Worm (Caenorhabditis elegans) whole organism, early embryonic: Measurements from ENCODE around the gene T20G5.8.
"Not testable (repeated sequence)": the region's sequence is repeated elsewhere in the genome, so short reads cannot be mapped to it uniquely, and the experiment has no call there.

ENCODE experiments used
- B0310.2 ChIP-seq: sonication (generic microtip); optimal IDR thresholded peaks from 2 replicates; lab custom pipeline; 2016; ENCODE audit warnings: mild to moderate bottlenecking, missing genetic modification characterization, missing compliant biosample characterization
- F13C5.2 ChIP-seq: sonication (generic microtip); optimal IDR thresholded peaks from 2 replicates; lab custom pipeline; 2017; ENCODE audit warnings: mild to moderate bottlenecking, missing genetic modification characterization, inconsistent platforms, missing compliant biosample characterization
- aly-1 ChIP-seq: sonication (generic microtip); optimal IDR thresholded peaks from 2 replicates; lab custom pipeline; 2016; ENCODE audit warnings: missing genetic modification characterization, missing compliant biosample characterization
- ama-1 ChIP-seq: fragments of 150-350 bp; optimal IDR thresholded peaks from 2 replicates; lab custom pipeline; 2014
- ceh-13 ChIP-seq: fragments of 200-800 bp; sonication (Bioruptor generic); optimal IDR thresholded peaks from 2 replicates; lab custom pipeline; 2018; ENCODE audit warnings: mild to moderate bottlenecking, missing genetic modification characterization, missing compliant biosample characterization
- ceh-36 ChIP-seq: sonication (generic microtip); optimal IDR thresholded peaks from 2 replicates; lab custom pipeline; 2016; ENCODE audit warnings: missing genetic modification characterization, inconsistent platforms, missing compliant biosample characterization
- ets-7 ChIP-seq: sonication (generic microtip); optimal IDR thresholded peaks from 2 replicates; lab custom pipeline; 2016; ENCODE audit warnings: missing genotype, missing genetic modification characterization, missing compliant biosample characterization
- flt-1 ChIP-seq: fragments of 200-800 bp; sonication (Bioruptor generic); IDR thresholded peaks from 2 replicates; pipeline ENCODE4 v1.3.6; 2022; ENCODE audit warnings: missing genetic modification characterization, missing compliant biosample characterization
- hmbx-1 ChIP-seq: sonication (generic microtip); optimal IDR thresholded peaks from 2 replicates; lab custom pipeline; 2016; ENCODE audit warnings: mild to moderate bottlenecking, missing genetic modification characterization, missing compliant biosample characterization
- hmg-4 ChIP-seq: fragments of 200-800 bp; sonication (Bioruptor generic); optimal IDR thresholded peaks from 2 replicates; lab custom pipeline; 2018; ENCODE audit warnings: mild to moderate bottlenecking, missing genetic modification characterization, missing compliant biosample characterization
- hnd-1 ChIP-seq: sonication (generic microtip); optimal IDR thresholded peaks from 2 replicates; lab custom pipeline; 2016; ENCODE audit warnings: missing genetic modification characterization, missing compliant biosample characterization
- pes-1 ChIP-seq: fragments of 200-800 bp; sonication (Bioruptor generic); IDR thresholded peaks from 2 replicates; pipeline ENCODE4 v1.3.6; 2022; ENCODE audit warnings: missing genetic modification reagents, missing genetic modification characterization, missing compliant biosample characterization
- scrt-1 ChIP-seq: fragments of 200-800 bp; sonication (Bioruptor generic); IDR thresholded peaks from 2 replicates; pipeline ENCODE4 v1.3.6; 2022; ENCODE audit warnings: missing genetic modification characterization, missing compliant biosample characterization
- sea-1 ChIP-seq: fragments of 200-800 bp; sonication (Bioruptor generic); conservative IDR thresholded peaks from 2 replicates; pipeline ENCODE4 v1.3.6; 2022; ENCODE audit warnings: missing genetic modification characterization, missing compliant biosample characterization
- tbx-11 ChIP-seq: fragments of 200-800 bp; sonication (Bioruptor generic); IDR thresholded peaks from 2 replicates; pipeline ENCODE4 v1.3.6; 2022; ENCODE audit warnings: missing genetic modification characterization, missing compliant biosample characterization
- tbx-37 ChIP-seq: fragments of 200-800 bp; sonication (Bioruptor generic); conservative IDR thresholded peaks from 2 replicates; pipeline ENCODE4 v1.3.6; 2022; ENCODE audit warnings: missing genetic modification reagents, missing genetic modification characterization, missing compliant biosample characterization
- tra-4 ChIP-seq: sonication (generic microtip); optimal IDR thresholded peaks from 2 replicates; lab custom pipeline; 2017; ENCODE audit warnings: missing genetic modification characterization, missing compliant biosample characterization

The T20G5.8 gene

ce11 chrIII:10206352-10206751 lies 7.2 kb downstream of the T20G5.8 start:
- TF ChIP-seq F13C5.2 (tag; lab: Kevin White, UChicago) (no peak), aly-1 (tag; lab: Kevin White, UChicago) (no peak), hmbx-1 (tag; lab: Kevin White, UChicago) (no peak), B0310.2 (tag; lab: Kevin White, UChicago) (no peak), hmg-4 (no peak), flt-1 (GFP tag; lab: Robert Waterston, UW) (no peak), ets-7 (tag; lab: Kevin White, UChicago) (no peak), tbx-37 (GFP tag; lab: Robert Waterston, UW) (no peak), scrt-1 (GFP tag; lab: Robert Waterston, UW) (no peak), ceh-13 (GFP tag; lab: Kevin White, UChicago) (no peak), tra-4 (tag; lab: Kevin White, UChicago) (no peak), tbx-11 (GFP tag; lab: Robert Waterston, UW) (no peak), ama-1 (lab: Kevin White, UChicago) (no peak)

- TF ChIP-seq ama-1 (lab: Kevin White, UChicago) (peak; percentile 62), F13C5.2 (tag; lab: Kevin White, UChicago) (no peak)
These were observed 10.6 kb downstream of the T20G5.8 start, which contains the start of gene T20G5.9 for ce11 chrIII:10209703-10210102. Gene T20G5.9 (plus strand): TSS chrIII:10209840.

ce11 chrIII:10211889-10212494 lies 12.8 kb downstream of the T20G5.8 start, which contains the start of the genes blos-1 and best-18:
Gene blos-1 (minus strand): TSS chrIII:10211946.
Gene best-18 (plus strand): TSS chrIII:10212396.
- no peak for TF ChIP-seq ceh-36 (tag; lab: Kevin White, UChicago)

- no peak for TF ChIP-seq hmg-4
- TF ChIP-seq ama-1 (lab: Kevin White, UChicago): peak; percentile 20
These were observed 15.4 kb downstream of the T20G5.8 start for ce11 chrIII:10214540-10214979.

ce11 chrIII:10215882-10216281 lies 16.7 kb downstream of the T20G5.8 start:
- no peak for TF ChIP-seq tbx-37 (GFP tag; lab: Robert Waterston, UW)
- TF ChIP-seq hmbx-1 (tag; lab: Kevin White, UChicago): no peak
- no peak for TF ChIP-seq flt-1 (GFP tag; lab: Robert Waterston, UW)
- TF ChIP-seq ama-1 (lab: Kevin White, UChicago): no peak
- no peak for TF ChIP-seq F13C5.2 (tag; lab: Kevin White, UChicago)
- no peak for TF ChIP-seq hnd-1 (tag; lab: Kevin White, UChicago)
- TF ChIP-seq scrt-1 (GFP tag; lab: Robert Waterston, UW): no peak
- TF ChIP-seq ceh-13 (GFP tag; lab: Kevin White, UChicago): no peak
- no peak for TF ChIP-seq pes-1
- no peak for TF ChIP-seq sea-1
- TF ChIP-seq ceh-36 (tag; lab: Kevin White, UChicago): no peak
- TF ChIP-seq aly-1 (tag; lab: Kevin White, UChicago): no peak
- no peak for TF ChIP-seq ets-7 (tag; lab: Kevin White, UChicago)
- TF ChIP-seq B0310.2 (tag; lab: Kevin White, UChicago): no peak
- TF ChIP-seq tbx-11 (GFP tag; lab: Robert Waterston, UW): no peak
- no peak for TF ChIP-seq tra-4 (tag; lab: Kevin White, UChicago)
- no peak for TF ChIP-seq hmg-4

- TF ChIP-seq tra-4 (tag; lab: Kevin White, UChicago): no peak
- TF ChIP-seq aly-1 (tag; lab: Kevin White, UChicago): peak; percentile 28
- no peak for TF ChIP-seq ceh-13 (GFP tag; lab: Kevin White, UChicago)
- no peak for TF ChIP-seq flt-1 (GFP tag; lab: Robert Waterston, UW)
These were observed 17.6 kb downstream of the T20G5.8 start, which contains the start of gene cts-1 for ce11 chrIII:10216585-10217278. Gene cts-1 (minus strand): TSS chrIII:10216635.

ce11 chrIII:10218587-10218986 lies 19.4 kb downstream of the T20G5.8 start, which contains the start of the genes rde-4 and cox-14:
Gene rde-4 (minus strand): TSS chrIII:10218646.
Gene cox-14 (plus strand): TSS chrIII:10218942.
- TF ChIP-seq hmbx-1 (tag; lab: Kevin White, UChicago) (no peak), hnd-1 (tag; lab: Kevin White, UChicago) (no peak)

- not testable (repeated sequence) for TF ChIP-seq hmbx-1 (tag; lab: Kevin White, UChicago); aly-1 (tag; lab: Kevin White, UChicago); ama-1 (lab: Kevin White, UChicago)
These were observed 22.7 kb downstream of the T20G5.8 start, which contains the start of gene Y70G10A.4 for ce11 chrIII:10221860-10222259. Gene Y70G10A.4 (plus strand): TSS chrIII:10222160.
